Worm (Caenorhabditis elegans) whole organism, L4 larva: ENCODE measurements around the gene npr-40.

Source experiments
- ama-1 ChIP-seq: fragments of 150-350 bp; optimal IDR thresholded peaks from 2 replicates; lab custom pipeline; 2014; ENCODE audit warnings: inconsistent platforms, mixed read lengths
- attf-4 ChIP-seq: sonication (generic microtip); optimal IDR thresholded peaks from 3 replicates; lab custom pipeline; 2017; ENCODE audit warnings: missing biosample characterization, missing genetic modification characterization
- cey-2 ChIP-seq: sonication (generic microtip); optimal IDR thresholded peaks from 3 replicates; lab custom pipeline; 2017; ENCODE audit warnings: missing genetic modification characterization, mild to moderate bottlenecking, missing compliant biosample characterization, antibody characterized with exemption, borderline replicate concordance; ENCODE audit not compliant: insufficient read depth
- fos-1 ChIP-seq: fragments of 150-350 bp; optimal IDR thresholded peaks from 2 replicates; lab custom pipeline; 2014; ENCODE audit warnings: missing biosample characterization, missing genetic modification characterization
- lin-15B ChIP-seq: fragments of 150-350 bp; sonication (generic microtip); optimal IDR thresholded peaks from 3 replicates; lab custom pipeline; 2014; ENCODE audit warnings: missing biosample characterization, missing genetic modification characterization
- mdl-1 ChIP-seq, 2 experiments: fragments of 150-350 bp in 1 of 2; sonication (generic microtip) in 1 of 2; optimal IDR thresholded peaks; 2 replicates each; lab custom pipeline; 2014 to 2017; ENCODE audit warnings: missing biosample characterization in 2 of 2, missing genetic modification characterization in 2 of 2
- unc-39 ChIP-seq: sonication (generic microtip); optimal IDR thresholded peaks from 2 replicates; lab custom pipeline; 2017; ENCODE audit warnings: missing biosample characterization, missing genetic modification characterization

- TF ChIP-seq lin-15B (tag; lab: Kevin White, UChicago), result no peak
- no peak for TF ChIP-seq ama-1 (lab: Kevin White, UChicago)
- TF ChIP-seq fos-1 (tag; lab: Kevin White, UChicago), result no peak
- no peak for TF ChIP-seq attf-4 (tag; lab: Kevin White, UChicago)
- no peak for TF ChIP-seq mdl-1 (tag; optimal IDR thresholded peaks at IDR 0.05; lab: Kevin White, UChicago)
- no peak for TF ChIP-seq unc-39 (tag; lab: Kevin White, UChicago)
- no peak for TF ChIP-seq cey-2 (tag; lab: Kevin White, UChicago)
Observed at ce11 chrX:14931443-14931842, 12.8 kb downstream of the npr-40 start.
